Worm (Caenorhabditis elegans) whole organism, L4 larva: ENCODE data around the gene Y15E3A.4.

ENCODE experiments used
- F44E2.7 ChIP-seq: fragments of 200-800 bp; sonication (Bioruptor generic); IDR thresholded peaks from 2 replicates; pipeline ENCODE4 v2.1.2; 2022; ENCODE audit warnings: missing genetic modification characterization, missing compliant biosample characterization
- Y75B8A.6 ChIP-seq: fragments of 200-800 bp; sonication (Bioruptor generic); IDR thresholded peaks from 2 replicates; pipeline ENCODE4 v1.3.6; 2022; ENCODE audit warnings: missing genetic modification reagents, missing genetic modification characterization, missing compliant biosample characterization
- ceh-32 ChIP-seq: sonication (generic microtip); optimal IDR thresholded peaks from 2 replicates; lab custom pipeline; 2016; ENCODE audit warnings: mild to moderate bottlenecking, missing genetic modification characterization, missing compliant biosample characterization; ENCODE audit not compliant: poor library complexity
- ceh-44 ChIP-seq: fragments of 200-800 bp; sonication (Bioruptor generic); IDR thresholded peaks from 2 replicates; pipeline ENCODE4 v1.3.6; 2022; ENCODE audit warnings: missing genetic modification reagents, missing genetic modification characterization, missing compliant biosample characterization
- daf-16 ChIP-seq, 3 experiments: sonication (generic microtip); optimal IDR thresholded peaks; 2 replicates each; lab custom pipeline; 2016 to 2017; ENCODE audit warnings: missing genetic modification characterization in 3 of 3, missing genetic modification reagents in 3 of 3, mild to moderate bottlenecking in 2 of 3, missing compliant biosample characterization in 2 of 3, missing biosample characterization in 1 of 3, moderate library complexity in 1 of 3
- daf-19 ChIP-seq: fragments of 200-800 bp; sonication (Bioruptor generic); conservative IDR thresholded peaks from 2 replicates; pipeline ENCODE4 v1.3.6; 2022; ENCODE audit warnings: missing genetic modification characterization, missing compliant biosample characterization
- dmd-6 ChIP-seq: fragments of 200-800 bp; sonication (Bioruptor generic); IDR thresholded peaks from 2 replicates; pipeline ENCODE4 v1.3.6; 2022; ENCODE audit warnings: missing genetic modification reagents, missing genetic modification characterization, missing compliant biosample characterization
- dpl-1 ChIP-seq: fragments of 150-350 bp; optimal IDR thresholded peaks from 2 replicates; lab custom pipeline; 2014; ENCODE audit warnings: missing biosample characterization, missing genetic modification reagents, missing genetic modification characterization
- egl-27 ChIP-seq: sonication (generic microtip); optimal IDR thresholded peaks from 3 replicates; lab custom pipeline; 2017; ENCODE audit warnings: missing biosample characterization, missing genetic modification reagents, missing genetic modification characterization
- hlh-11 ChIP-seq: fragments of 200-800 bp; sonication (Bioruptor generic); optimal IDR thresholded peaks from 2 replicates; lab custom pipeline; 2018; ENCODE audit warnings: mild to moderate bottlenecking, missing genetic modification characterization, missing compliant biosample characterization
- hlh-30 ChIP-seq: sonication (generic microtip); optimal IDR thresholded peaks from 2 replicates; lab custom pipeline; 2017; ENCODE audit warnings: antibody characterized with exemption, mild to moderate bottlenecking, missing genetic modification characterization, missing compliant biosample characterization; ENCODE audit not compliant: insufficient read depth
- lim-7 ChIP-seq: fragments of 200-800 bp; sonication (Bioruptor generic); IDR thresholded peaks from 2 replicates; pipeline ENCODE4 v1.3.6; 2022; ENCODE audit warnings: missing genetic modification characterization, missing compliant biosample characterization
- mep-1 ChIP-seq: fragments of 150-350 bp; sonication (generic microtip); optimal IDR thresholded peaks from 3 replicates; lab custom pipeline; 2014; ENCODE audit warnings: missing biosample characterization, missing genetic modification characterization
- nhr-10 ChIP-seq: fragments of 150-350 bp; optimal IDR thresholded peaks from 2 replicates; lab custom pipeline; 2014; ENCODE audit warnings: missing biosample characterization, missing genetic modification characterization
- nhr-11 ChIP-seq: fragments of 150-350 bp; optimal IDR thresholded peaks from 2 replicates; lab custom pipeline; 2014; ENCODE audit warnings: missing biosample characterization, missing genetic modification characterization
- nhr-28 ChIP-seq: fragments of 150-350 bp; optimal IDR thresholded peaks from 2 replicates; lab custom pipeline; 2014; ENCODE audit warnings: missing biosample characterization, missing genetic modification characterization
- pqm-1 ChIP-seq: sonication (generic microtip); optimal IDR thresholded peaks from 2 replicates; lab custom pipeline; 2017; ENCODE audit warnings: missing biosample characterization, missing genetic modification characterization
- sdz-12 ChIP-seq: fragments of 200-800 bp; sonication (Bioruptor generic); optimal IDR thresholded peaks from 2 replicates; lab custom pipeline; 2018; ENCODE audit warnings: mild to moderate bottlenecking, missing genetic modification characterization, missing compliant biosample characterization
- set-16 ChIP-seq: fragments of 200-800 bp; sonication (Bioruptor generic); IDR thresholded peaks from 2 replicates; pipeline ENCODE4 v1.3.6; 2022; ENCODE audit warnings: missing genetic modification reagents, missing genetic modification characterization, missing compliant biosample characterization
- spr-3 ChIP-seq: fragments of 200-800 bp; sonication (Bioruptor generic); optimal IDR thresholded peaks from 2 replicates; lab custom pipeline; 2018; ENCODE audit warnings: mild to moderate bottlenecking, missing genetic modification characterization, missing compliant biosample characterization
- unc-62 ChIP-seq, 3 experiments: fragments of 150-350 bp in 1 of 3; sonication (generic microtip); optimal IDR thresholded peaks in 2 of 3; peaks in 1 of 3; 1 replicate in 1 of 3; 2 replicates in 2 of 3; lab custom pipeline; 2014 to 2017; ENCODE audit warnings: missing biosample characterization in 3 of 3, missing genetic modification characterization in 3 of 3, missing genetic modification reagents in 3 of 3, missing genotype in 1 of 3
- zip-2 ChIP-seq: fragments of 150-350 bp; optimal IDR thresholded peaks from 2 replicates; lab custom pipeline; 2014; ENCODE audit warnings: missing biosample characterization, missing genetic modification characterization
- ztf-11 ChIP-seq: fragments of 150-350 bp; optimal IDR thresholded peaks from 2 replicates; lab custom pipeline; 2014; ENCODE audit warnings: missing biosample characterization, missing genetic modification characterization

Y15E3A.4 gene

DNA sequence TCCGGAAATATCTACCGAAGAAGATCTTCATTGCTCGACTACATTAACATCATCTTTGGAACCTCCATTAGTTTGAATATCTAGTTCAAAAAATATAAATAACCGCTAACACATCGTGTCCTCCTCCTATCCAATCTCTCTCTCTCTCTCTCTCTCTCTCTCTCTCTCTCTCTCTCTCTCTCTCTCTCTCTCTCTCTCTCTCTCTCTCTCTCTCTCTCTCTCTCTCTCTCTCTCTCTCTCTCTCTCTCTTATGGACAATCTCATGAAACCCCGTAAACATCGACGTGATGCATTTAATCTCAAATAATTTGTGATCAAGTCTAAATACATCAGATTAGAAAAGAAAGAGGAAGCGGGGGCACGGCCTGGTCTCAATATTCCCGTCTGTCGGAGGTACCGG, 51.5 kb downstream of the Y15E3A.4 start:
- TF ChIP-seq nhr-28, result peak; percentile 8
- peak; percentile 39 for TF ChIP-seq hlh-30
- no peak for TF ChIP-seq zip-2 (tag; lab: Kevin White, UChicago)
- peak; percentile 68; the same call in 1 of the 2 replicates for TF ChIP-seq set-16

DNA sequence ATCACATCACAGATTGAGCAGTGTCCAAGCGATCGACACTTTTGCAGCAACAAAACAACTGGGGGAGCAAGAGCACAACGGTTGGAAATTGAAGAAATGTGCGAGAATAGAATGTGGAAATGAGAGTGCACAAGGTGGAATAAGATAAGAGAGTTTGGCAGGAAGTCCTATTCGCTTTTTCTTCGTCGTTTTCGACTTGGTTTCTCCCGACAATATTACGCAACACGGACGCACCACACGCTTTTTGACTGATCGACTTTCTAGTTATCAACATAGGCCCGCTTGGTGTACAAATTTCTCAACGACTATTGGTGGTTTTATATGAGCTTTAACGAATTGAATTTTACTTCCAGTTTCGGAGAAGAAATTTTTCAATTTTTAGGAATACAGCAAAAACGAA, 52.1 kb downstream of the Y15E3A.4 start:
- TF ChIP-seq ceh-44 (GFP tag; lab: Robert Waterston, UW) (no peak), nhr-11 (peak; percentile 47), mep-1 (no peak), nhr-10 (tag; lab: Kevin White, UChicago) (peak; percentile 11), F44E2.7 (no peak), ceh-32 (tag; lab: Kevin White, UChicago) (no peak), dmd-6 (GFP tag; lab: Robert Waterston, UW) (peak; percentile 66), spr-3 (GFP tag; lab: Kevin White, UChicago) (no peak), egl-27 (no peak), lim-7 (GFP tag; lab: Robert Waterston, UW) (no peak), ztf-11 (no peak), dpl-1 (no peak), sdz-12 (no peak), Y75B8A.6 (GFP tag; lab: Robert Waterston, UW) (no peak), nhr-28 (peak; percentile 48), unc-62 (GFP tag; optimal IDR thresholded peaks at IDR 0.05 in 1 of 2; lab: Kevin White, UChicago) (peak in 1 of 2 experiments; percentile 34), unc-62 (tag; optimal IDR thresholded peaks at IDR 0.05; lab: Kevin White, UChicago) (no peak), pqm-1 (tag; lab: Kevin White, UChicago) (peak; percentile 54), daf-19 (GFP tag; lab: Robert Waterston, UW) (no peak), daf-16 (GFP tag; optimal IDR thresholded peaks at IDR 0.05; lab: Kevin White, UChicago) (peak in 1 of 2 experiments; percentile 39), daf-16 (tag; optimal IDR thresholded peaks at IDR 0.05; lab: Kevin White, UChicago) (peak; percentile 33), hlh-11 (tag; lab: Kevin White, UChicago) (peak; percentile 42)
